Worm (Caenorhabditis elegans) whole organism, late embryonic: Measurements from ENCODE around the gene C02E7.7.

Source experiments
- C08G9.2 ChIP-seq: sonication (generic microtip); optimal IDR thresholded peaks from 2 replicates; lab custom pipeline; 2016; ENCODE audit warnings: mild to moderate bottlenecking, missing genetic modification characterization, moderate library complexity, missing compliant biosample characterization
- C38D4.7 ChIP-seq: fragments of 200-800 bp; sonication (Bioruptor generic); optimal IDR thresholded peaks from 2 replicates; lab custom pipeline; 2018; ENCODE audit warnings: mild to moderate bottlenecking, missing genetic modification characterization, moderate library complexity, missing compliant biosample characterization
- K02D7.2 ChIP-seq: sonication (generic microtip); optimal IDR thresholded peaks from 2 replicates; lab custom pipeline; 2017; ENCODE audit warnings: mild to moderate bottlenecking, missing genetic modification characterization, missing compliant biosample characterization
- T23F11.4 ChIP-seq: fragments of 200-800 bp; sonication (Bioruptor generic); optimal IDR thresholded peaks from 2 replicates; lab custom pipeline; 2018; ENCODE audit warnings: mild to moderate bottlenecking, missing genetic modification characterization, missing compliant biosample characterization
- ceh-18 ChIP-seq: sonication (generic microtip); optimal IDR thresholded peaks from 2 replicates; lab custom pipeline; 2016; ENCODE audit warnings: missing genetic modification characterization, missing compliant biosample characterization
- ceh-2 ChIP-seq: sonication (generic microtip); optimal IDR thresholded peaks from 2 replicates; lab custom pipeline; 2016; ENCODE audit warnings: missing genotype, missing genetic modification characterization, missing compliant biosample characterization
- ceh-34 ChIP-seq: sonication (generic microtip); optimal IDR thresholded peaks from 2 replicates; lab custom pipeline; 2016; ENCODE audit warnings: mild to moderate bottlenecking, missing genetic modification characterization, missing compliant biosample characterization
- ceh-45 ChIP-seq: fragments of 200-800 bp; sonication (Bioruptor generic); IDR thresholded peaks from 2 replicates; pipeline ENCODE4 v1.3.6; 2022; ENCODE audit warnings: missing genetic modification reagents, missing genetic modification characterization, missing compliant biosample characterization
- ceh-48 ChIP-seq: sonication (generic microtip); optimal IDR thresholded peaks from 2 replicates; lab custom pipeline; 2016; ENCODE audit warnings: missing genetic modification characterization, inconsistent platforms, missing compliant biosample characterization
- dmd-4 ChIP-seq: sonication (generic microtip); optimal IDR thresholded peaks from 2 replicates; lab custom pipeline; 2016; ENCODE audit warnings: borderline replicate concordance, missing genetic modification characterization, missing compliant biosample characterization
- elt-2 ChIP-seq: sonication (generic microtip); optimal IDR thresholded peaks from 2 replicates; lab custom pipeline; 2016; ENCODE audit warnings: missing genetic modification reagents, missing genetic modification characterization, missing compliant biosample characterization
- elt-4 ChIP-seq: sonication (generic microtip); optimal IDR thresholded peaks from 2 replicates; lab custom pipeline; 2016; ENCODE audit warnings: missing genetic modification characterization, missing compliant biosample characterization
- ets-4 ChIP-seq: sonication (generic microtip); optimal IDR thresholded peaks from 2 replicates; lab custom pipeline; 2016; ENCODE audit warnings: missing genetic modification characterization, missing compliant biosample characterization
- fkh-10 ChIP-seq: fragments of 150-350 bp; optimal IDR thresholded peaks from 2 replicates; lab custom pipeline; 2014; ENCODE audit warnings: missing biosample characterization, missing genetic modification reagents, missing genetic modification characterization
- hlh-15 ChIP-seq: sonication (generic microtip); optimal IDR thresholded peaks from 2 replicates; lab custom pipeline; 2016; ENCODE audit warnings: missing genetic modification characterization, missing compliant biosample characterization
- hlh-30 ChIP-seq: sonication (generic microtip); optimal IDR thresholded peaks from 2 replicates; lab custom pipeline; 2017; ENCODE audit warnings: antibody characterized with exemption, missing genetic modification characterization, missing compliant biosample characterization; ENCODE audit not compliant: insufficient read depth
- lin-11 ChIP-seq: fragments of 200-800 bp; sonication (Bioruptor generic); optimal IDR thresholded peaks from 2 replicates; lab custom pipeline; 2018; ENCODE audit warnings: mild to moderate bottlenecking, missing genetic modification characterization, missing compliant biosample characterization
- madf-2 ChIP-seq: sonication (generic microtip); optimal IDR thresholded peaks from 2 replicates; lab custom pipeline; 2017; ENCODE audit warnings: missing genetic modification characterization, missing compliant biosample characterization
- nfya-1 ChIP-seq: sonication (generic microtip); optimal IDR thresholded peaks from 2 replicates; lab custom pipeline; 2017; ENCODE audit warnings: missing genetic modification characterization, mild to moderate bottlenecking, missing compliant biosample characterization, antibody characterized with exemption, moderate library complexity
- nhr-11 ChIP-seq: fragments of 150-350 bp; optimal IDR thresholded peaks from 2 replicates; lab custom pipeline; 2014; ENCODE audit warnings: missing biosample characterization, missing genetic modification characterization
- nhr-232 ChIP-seq: sonication (generic microtip); optimal IDR thresholded peaks from 2 replicates; lab custom pipeline; 2016; ENCODE audit warnings: missing genetic modification characterization, missing compliant biosample characterization
- odd-2 ChIP-seq: sonication (generic microtip); optimal IDR thresholded peaks from 2 replicates; lab custom pipeline; 2017; ENCODE audit warnings: antibody characterized with exemption, mild to moderate bottlenecking, missing genetic modification characterization, missing compliant biosample characterization
- pha-2 ChIP-seq: sonication (generic microtip); optimal IDR thresholded peaks from 2 replicates; lab custom pipeline; 2017; ENCODE audit warnings: mild to moderate bottlenecking, missing genetic modification characterization, missing compliant biosample characterization
- pha-4 ChIP-seq: fragments of 150-350 bp; optimal IDR thresholded peaks from 2 replicates; lab custom pipeline; 2018; ENCODE audit warnings: missing biosample characterization, missing genetic modification reagents, missing genetic modification characterization
- pqm-1 ChIP-seq: sonication (generic microtip); optimal IDR thresholded peaks from 2 replicates; lab custom pipeline; 2016; ENCODE audit warnings: missing genetic modification characterization, missing compliant biosample characterization
- pros-1 ChIP-seq: fragments of 150-350 bp; optimal IDR thresholded peaks from 2 replicates; lab custom pipeline; 2014; ENCODE audit warnings: missing biosample characterization, missing genetic modification reagents, missing genetic modification characterization
- sox-2 ChIP-seq: fragments of 200-800 bp; sonication (Bioruptor generic); IDR thresholded peaks from 2 replicates; pipeline ENCODE4 v1.3.6; 2022; ENCODE audit warnings: missing genetic modification reagents, missing genetic modification characterization, missing compliant biosample characterization
- syd-9 ChIP-seq: sonication (generic microtip); optimal IDR thresholded peaks from 2 replicates; lab custom pipeline; 2016; ENCODE audit warnings: mild to moderate bottlenecking, missing genetic modification characterization, moderate library complexity, missing compliant biosample characterization
- tbx-7 ChIP-seq: sonication (generic microtip); optimal IDR thresholded peaks from 2 replicates; lab custom pipeline; 2016; ENCODE audit warnings: missing genotype, missing genetic modification characterization, missing compliant biosample characterization
- ttx-3 ChIP-seq: sonication (generic microtip); optimal IDR thresholded peaks from 2 replicates; lab custom pipeline; 2016; ENCODE audit warnings: missing genetic modification reagents, missing genetic modification characterization, missing compliant biosample characterization
- unc-3 ChIP-seq, 2 experiments: fragments of 200-800 bp in 1 of 2; sonication (Bioruptor generic) in 1 of 2; sonication (generic microtip) in 1 of 2; conservative IDR thresholded peaks in 1 of 2; optimal IDR thresholded peaks in 1 of 2; 2 replicates each; pipeline versions ENCODE4 v1.3.6 to Lab custom; 2016 to 2022; ENCODE audit warnings: missing compliant biosample characterization in 2 of 2, missing genetic modification characterization in 2 of 2, missing genetic modification reagents in 1 of 2
- unc-42 ChIP-seq: sonication (generic microtip); optimal IDR thresholded peaks from 2 replicates; lab custom pipeline; 2016; ENCODE audit warnings: missing genotype, missing genetic modification characterization, missing compliant biosample characterization
- unc-55 ChIP-seq: sonication (generic microtip); optimal IDR thresholded peaks from 2 replicates; lab custom pipeline; 2017; ENCODE audit warnings: missing biosample characterization, missing genetic modification reagents, missing genetic modification characterization
- unc-86 ChIP-seq: sonication (generic microtip); optimal IDR thresholded peaks from 2 replicates; lab custom pipeline; 2016; ENCODE audit warnings: missing genetic modification characterization, missing compliant biosample characterization
- zip-5 ChIP-seq: sonication (generic microtip); optimal IDR thresholded peaks from 2 replicates; lab custom pipeline; 2016; ENCODE audit warnings: missing genetic modification characterization, missing compliant biosample characterization

The C02E7.7 gene

DNA sequence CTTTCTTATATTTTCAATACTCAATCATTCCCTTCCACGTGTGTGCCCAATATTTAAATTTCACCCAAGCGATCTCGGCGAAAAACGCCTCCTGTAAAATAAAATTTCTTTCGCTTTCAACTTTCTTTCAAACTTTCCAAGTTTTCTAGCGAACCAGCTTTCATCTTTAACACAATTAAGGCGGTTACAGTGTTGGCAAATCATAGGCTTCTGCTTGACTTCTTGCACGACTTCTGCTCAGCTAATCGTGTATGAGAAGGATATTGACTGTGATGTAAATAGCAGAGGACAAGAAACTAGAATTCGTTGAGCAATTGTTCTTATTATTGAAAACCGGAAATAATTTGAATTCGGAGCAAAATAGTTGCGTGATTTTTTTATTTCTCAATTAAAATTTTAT, 27.1 kb downstream of the C02E7.7 start:
- TF ChIP-seq unc-42 (no peak), ceh-2 (tag; lab: Kevin White, UChicago) (no peak), madf-2 (tag; lab: Kevin White, UChicago) (no peak), syd-9 (tag; lab: Kevin White, UChicago) (no peak), C38D4.7 (GFP tag; lab: Kevin White, UChicago) (no peak), pqm-1 (tag; lab: Kevin White, UChicago) (no peak), C08G9.2 (no peak), nhr-11 (tag; lab: Kevin White, UChicago) (no peak), tbx-7 (tag; lab: Kevin White, UChicago) (no peak), ceh-34 (tag; lab: Kevin White, UChicago) (no peak), hlh-15 (tag; lab: Kevin White, UChicago) (no peak), ceh-48 (tag; lab: Kevin White, UChicago) (no peak), ets-4 (tag; lab: Kevin White, UChicago) (no peak), unc-86 (tag; lab: Kevin White, UChicago) (no peak), dmd-4 (tag; lab: Kevin White, UChicago) (no peak), unc-3 (GFP tag; conservative IDR thresholded peaks at IDR 0.05; lab: Robert Waterston, UW) (no peak), unc-3 (tag; optimal IDR thresholded peaks at IDR 0.05; lab: Kevin White, UChicago) (no peak)

ce11 chrV:4890781-4891180, 27.6 kb downstream of the C02E7.7 start:
- no peak for TF ChIP-seq unc-3 (GFP tag; conservative IDR thresholded peaks at IDR 0.05; lab: Robert Waterston, UW)
- TF ChIP-seq unc-3 (tag; optimal IDR thresholded peaks at IDR 0.05; lab: Kevin White, UChicago): no peak
- no peak for TF ChIP-seq elt-2 (tag; lab: Kevin White, UChicago)
- no peak for TF ChIP-seq odd-2 (tag; lab: Kevin White, UChicago)
- no peak for TF ChIP-seq lin-11 (tag; lab: Kevin White, UChicago)
- TF ChIP-seq pqm-1 (tag; lab: Kevin White, UChicago): no peak
- TF ChIP-seq zip-5: no peak
- TF ChIP-seq pha-4 (tag; lab: Kevin White, UChicago): no peak
- no peak for TF ChIP-seq K02D7.2 (tag; lab: Kevin White, UChicago)
- TF ChIP-seq pha-2 (tag; lab: Kevin White, UChicago): no peak

- TF ChIP-seq nhr-11 (tag; lab: Kevin White, UChicago) (no peak), nhr-232 (tag; lab: Kevin White, UChicago) (no peak), pha-2 (tag; lab: Kevin White, UChicago) (no peak), ceh-34 (tag; lab: Kevin White, UChicago) (no peak), ceh-2 (tag; lab: Kevin White, UChicago) (no peak), pqm-1 (tag; lab: Kevin White, UChicago) (no peak), sox-2 (GFP tag; lab: Robert Waterston, UW) (no peak), pros-1 (tag; lab: Kevin White, UChicago) (no peak), fkh-10 (GFP tag; lab: Kevin White, UChicago) (no peak), nfya-1 (tag; lab: Kevin White, UChicago) (no peak), ttx-3 (tag; lab: Kevin White, UChicago) (no peak), ceh-45 (no peak), ceh-18 (tag; lab: Kevin White, UChicago) (no peak), unc-3 (GFP tag; conservative IDR thresholded peaks at IDR 0.05; lab: Robert Waterston, UW) (no peak), unc-3 (tag; optimal IDR thresholded peaks at IDR 0.05; lab: Kevin White, UChicago) (no peak), T23F11.4 (GFP tag; lab: Kevin White, UChicago) (no peak), unc-55 (no peak), hlh-30 (tag; lab: Kevin White, UChicago) (no peak), C38D4.7 (GFP tag; lab: Kevin White, UChicago) (no peak), elt-4 (no peak)
These were observed 28.3 kb downstream of the C02E7.7 start, which contains the start of gene T19H12.2 for ce11 chrV:4889976-4890479. TSS of gene T19H12.2 (plus strand) at chrV:4890429.
